Worm (Caenorhabditis elegans) whole organism, mixed stage, embryonic: ENCODE data around the gene spp-16.

Experiments used
- elt-3 ChIP-seq: fragments of 150-350 bp; optimal IDR thresholded peaks from 2 replicates; lab custom pipeline; 2014; ENCODE audit warnings: missing biosample characterization, missing genetic modification characterization
- ham-2 ChIP-seq: fragments of 200-800 bp; sonication (Bioruptor generic); optimal IDR thresholded peaks from 2 replicates; lab custom pipeline; 2018; ENCODE audit warnings: mild to moderate bottlenecking, missing genetic modification characterization, missing compliant biosample characterization
- pha-4 ChIP-seq: fragments of 150-350 bp; optimal IDR thresholded peaks from 2 replicates; lab custom pipeline; 2018; ENCODE audit warnings: missing biosample characterization, missing genetic modification reagents, missing genetic modification characterization

DNA sequence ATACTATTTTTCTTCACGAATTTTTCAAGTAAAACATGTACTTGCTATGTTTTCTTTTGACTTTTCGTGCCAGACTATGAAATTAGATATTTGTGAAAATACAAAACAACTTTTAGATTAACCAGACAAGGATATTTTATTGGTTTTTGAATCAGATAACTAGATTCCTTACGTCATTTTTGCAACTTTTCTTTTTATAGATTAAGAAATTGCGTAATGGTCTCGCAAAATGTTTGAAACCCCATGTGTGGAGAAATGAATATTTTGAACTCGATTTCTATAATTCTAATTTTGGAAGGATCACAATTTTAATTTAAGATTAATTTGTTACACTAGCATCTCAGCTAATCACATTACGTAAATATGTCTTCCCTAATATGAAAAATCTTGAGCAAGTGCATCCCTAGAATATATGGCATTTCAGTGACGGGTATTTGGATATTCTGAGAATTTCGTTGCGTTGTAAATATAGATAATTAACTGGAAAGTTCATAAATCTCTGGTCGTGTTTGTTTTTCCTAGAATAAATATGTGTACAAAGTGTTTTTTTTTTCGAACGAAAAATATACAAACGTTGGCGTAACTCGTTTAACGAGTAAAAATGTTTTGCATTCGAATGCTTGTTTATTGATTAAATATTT is 38.5 kb downstream of the spp-16 start:
- TF ChIP-seq ham-2 (GFP tag; lab: Kevin White, UChicago) = no peak
- TF ChIP-seq pha-4 (tag; lab: Kevin White, UChicago) = no peak
- TF ChIP-seq elt-3 (tag; lab: Kevin White, UChicago) = no peak
